Worm (Caenorhabditis elegans): ENCODE data around the gene C04C3.6.

Gene C04C3.6

DNA sequence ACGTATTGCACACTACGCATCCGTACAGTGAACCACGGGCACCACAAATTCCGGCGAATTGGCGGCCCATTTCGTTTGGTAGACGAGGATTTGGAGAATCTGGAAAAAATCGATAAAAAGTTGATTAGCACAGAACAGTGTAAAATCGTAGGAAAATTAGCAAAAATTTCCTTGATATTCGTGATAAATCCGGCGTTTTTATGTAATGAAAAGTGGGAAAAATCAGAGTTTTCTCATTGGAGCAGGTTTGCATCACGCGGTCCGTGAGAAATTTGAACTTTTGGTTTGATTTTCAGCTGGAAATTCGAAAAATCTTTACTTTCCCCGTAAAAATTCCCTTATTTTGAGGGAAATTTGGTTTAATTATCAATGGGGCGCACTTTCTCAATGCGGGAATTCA lies 38.4 kb downstream of the C04C3.6 start, which contains the start of gene B0546.4:
Gene B0546.4, minus strand, starts transcription at position 101 of the 400 bp plus-strand sequence.
- TF ChIP-seq unc-62 (GFP tag; optimal IDR thresholded peaks at IDR 0.05) (no peak), M03D4.4 (tag; optimal IDR thresholded peaks at IDR 0.05) (no peak), sem-2 (GFP tag; optimal IDR thresholded peaks at IDR 0.05) (no peak), snpc-4 (tag; optimal IDR thresholded peaks at IDR 0.05) (no peak), ces-1 (GFP tag; optimal IDR thresholded peaks at IDR 0.05) (no peak), ham-2 (GFP tag; optimal IDR thresholded peaks at IDR 0.05) (no peak), ceh-39 (tag; optimal IDR thresholded peaks at IDR 0.05) (no peak), nhr-2 (tag; optimal IDR thresholded peaks at IDR 0.05) (no peak), tbx-8 (GFP tag; optimal IDR thresholded peaks at IDR 0.05) (no peak), lin-32 (GFP tag; optimal IDR thresholded peaks at IDR 0.05) (no peak)

ce11 chrIV:3383203-3383602 lies 39.2 kb downstream of the C04C3.6 start:
- no peak for TF ChIP-seq zip-8 (tag; optimal IDR thresholded peaks at IDR 0.05)
- no peak for TF ChIP-seq ceh-83 (GFP tag; optimal IDR thresholded peaks at IDR 0.05)
- TF ChIP-seq nhr-76 (tag; optimal IDR thresholded peaks at IDR 0.05), result no peak
- TF ChIP-seq mab-5 (tag; optimal IDR thresholded peaks at IDR 0.05), result no peak
- no peak for TF ChIP-seq tbx-8 (GFP tag; optimal IDR thresholded peaks at IDR 0.05)
- TF ChIP-seq blmp-1 (tag; optimal IDR thresholded peaks at IDR 0.05), result no peak
- TF ChIP-seq nhr-2 (tag; optimal IDR thresholded peaks at IDR 0.05), result no peak
- TF ChIP-seq nhr-237 (tag; optimal IDR thresholded peaks at IDR 0.05), result no peak
- TF ChIP-seq mep-1 (tag; optimal IDR thresholded peaks at IDR 0.05), result no peak
- TF ChIP-seq ceh-43 (GFP tag; optimal IDR thresholded peaks at IDR 0.05), result no peak
- no peak for TF ChIP-seq ham-2 (GFP tag; optimal IDR thresholded peaks at IDR 0.05)
- TF ChIP-seq drap-1 (GFP tag; optimal IDR thresholded peaks at IDR 0.05), result no peak
- no peak for TF ChIP-seq nhr-28 (tag; optimal IDR thresholded peaks at IDR 0.05)
- no peak for TF ChIP-seq ztf-11 (tag; optimal IDR thresholded peaks at IDR 0.05)
- no peak for TF ChIP-seq elt-3 (tag; optimal IDR thresholded peaks at IDR 0.05)
- no peak for TF ChIP-seq bed-3 (GFP tag; optimal IDR thresholded peaks at IDR 0.05)

DNA sequence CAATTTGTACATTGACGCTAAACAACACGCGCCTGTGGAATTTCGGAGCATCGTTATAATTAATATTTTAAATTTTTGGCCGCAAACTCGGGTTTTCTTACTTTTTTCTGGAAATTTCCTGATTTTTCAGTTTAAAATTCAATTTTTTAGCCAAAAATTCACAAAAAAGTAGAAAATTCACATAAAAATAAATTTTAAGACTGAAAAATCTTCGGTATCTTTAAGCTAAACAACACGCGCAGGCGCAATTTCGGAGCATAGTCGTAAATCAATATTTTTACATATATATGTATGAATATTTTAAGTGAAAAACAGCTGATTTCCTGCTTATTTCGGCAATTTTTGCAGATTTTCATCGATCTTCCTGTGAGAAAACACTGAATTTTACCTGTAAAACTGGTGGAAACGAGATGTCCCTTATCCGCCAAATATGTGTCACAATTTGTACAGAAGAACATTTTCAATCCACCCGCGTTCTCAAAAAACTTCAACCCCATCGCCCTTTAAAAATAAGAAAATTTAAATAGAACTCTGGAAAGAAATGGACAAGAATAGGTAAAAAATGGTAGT lies 40.0 kb downstream of the C04C3.6 start, which contains the start of gene B0546.3:
Gene B0546.3, minus strand, starts transcription at position 504 of the 570 bp plus-strand sequence.
- TF ChIP-seq lin-32 (GFP tag; optimal IDR thresholded peaks at IDR 0.05) (no peak), nhr-28 (tag; optimal IDR thresholded peaks at IDR 0.05) (no peak), nhr-237 (tag; optimal IDR thresholded peaks at IDR 0.05) (no peak), unc-120 (tag; optimal IDR thresholded peaks at IDR 0.05; ENCODE audit: poor library complexity, severe bottlenecking) (no peak), nhr-2 (tag; optimal IDR thresholded peaks at IDR 0.05) (no peak), ceh-39 (tag; optimal IDR thresholded peaks at IDR 0.05) (no peak), nhr-76 (tag; optimal IDR thresholded peaks at IDR 0.05) (no peak), ceh-83 (GFP tag; optimal IDR thresholded peaks at IDR 0.05) (no peak), drap-1 (GFP tag; optimal IDR thresholded peaks at IDR 0.05) (no peak), elt-3 (tag; optimal IDR thresholded peaks at IDR 0.05) (no peak), ceh-43 (GFP tag; optimal IDR thresholded peaks at IDR 0.05) (no peak)

DNA sequence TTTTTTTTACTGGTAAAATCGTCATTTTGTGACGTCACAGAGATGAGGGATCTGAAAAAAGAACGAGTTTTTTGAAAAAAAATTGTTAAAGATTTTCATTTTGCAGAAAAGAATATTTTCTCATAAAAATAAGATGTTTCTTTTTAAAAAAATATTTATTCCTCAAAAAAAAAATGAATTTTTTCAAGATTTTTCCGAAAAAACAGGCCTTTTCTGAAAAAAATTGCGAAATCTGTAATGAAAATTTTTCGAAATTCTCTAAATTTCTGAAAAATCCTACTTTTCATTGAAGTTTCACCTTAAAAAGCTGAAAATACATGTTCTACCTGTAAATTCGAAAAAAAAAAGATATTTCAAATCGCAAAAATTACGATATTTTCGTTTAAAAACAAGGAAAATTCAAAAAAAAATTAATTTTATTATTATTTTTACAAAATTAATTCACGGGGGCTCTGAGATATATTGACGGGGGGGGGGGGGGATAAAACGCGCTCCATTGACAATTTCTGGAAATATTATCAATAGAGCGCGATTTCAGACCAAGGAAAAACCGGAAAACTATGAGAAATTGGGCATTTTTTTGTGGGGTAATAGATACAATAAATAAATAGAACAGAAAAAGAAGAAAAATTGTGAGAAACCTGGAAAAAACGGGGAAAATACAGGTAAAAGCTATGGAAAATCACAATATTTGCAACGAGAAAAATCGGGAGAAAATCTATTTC lies 44.2 kb downstream of the C04C3.6 start, which contains the start of gene otub-4:
Gene otub-4, minus strand, starts transcription at position 51 of the 725 bp plus-strand sequence.
- TF ChIP-seq ceh-43 (GFP tag; optimal IDR thresholded peaks at IDR 0.05) (no peak), ceh-39 (tag; optimal IDR thresholded peaks at IDR 0.05) (no peak), sem-2 (GFP tag; optimal IDR thresholded peaks at IDR 0.05) (no peak), mep-1 (tag; optimal IDR thresholded peaks at IDR 0.05) (no peak), nhr-28 (tag; optimal IDR thresholded peaks at IDR 0.05) (no peak), drap-1 (GFP tag; optimal IDR thresholded peaks at IDR 0.05) (no peak), mab-5 (tag; optimal IDR thresholded peaks at IDR 0.05) (no peak), pha-4 (tag; optimal IDR thresholded peaks at IDR 0.05) (no peak), unc-120 (tag; optimal IDR thresholded peaks at IDR 0.05; ENCODE audit: poor library complexity, severe bottlenecking) (no peak), nhr-12 (tag; optimal IDR thresholded peaks at IDR 0.05) (no peak), elt-1 (tag; optimal IDR thresholded peaks at IDR 0.05; ENCODE audit: borderline replicate concordance, insufficient read depth) (no peak), zip-8 (tag; optimal IDR thresholded peaks at IDR 0.05) (no peak), blmp-1 (tag; optimal IDR thresholded peaks at IDR 0.05) (no peak), tbx-8 (GFP tag; optimal IDR thresholded peaks at IDR 0.05) (no peak), ces-1 (GFP tag; optimal IDR thresholded peaks at IDR 0.05) (no peak), snpc-4 (tag; optimal IDR thresholded peaks at IDR 0.05) (no peak), nhr-2 (tag; optimal IDR thresholded peaks at IDR 0.05) (no peak), ceh-83 (GFP tag; optimal IDR thresholded peaks at IDR 0.05) (no peak), ham-2 (GFP tag; optimal IDR thresholded peaks at IDR 0.05) (no peak), unc-62 (GFP tag; optimal IDR thresholded peaks at IDR 0.05) (no peak)

ce11 chrIV:3373370-3373769 lies 49.0 kb downstream of the C04C3.6 start:
- no peak for TF ChIP-seq lin-32 (GFP tag; optimal IDR thresholded peaks at IDR 0.05)
- no peak for TF ChIP-seq unc-62 (GFP tag; optimal IDR thresholded peaks at IDR 0.05)
- no peak for TF ChIP-seq bed-3 (GFP tag; optimal IDR thresholded peaks at IDR 0.05)
- no peak for TF ChIP-seq nhr-28 (tag; optimal IDR thresholded peaks at IDR 0.05)
- TF ChIP-seq nhr-237 (tag; optimal IDR thresholded peaks at IDR 0.05), result no peak
- no peak for TF ChIP-seq sem-2 (GFP tag; optimal IDR thresholded peaks at IDR 0.05)

All from whole organism, mixed stage, embryonic.